Worm (Caenorhabditis elegans) whole organism, L4/young adult: ENCODE data around the gene sod-1.

Source experiments
- dao-5 ChIP-seq: sonication (generic microtip); optimal IDR thresholded peaks from 2 replicates; lab custom pipeline; 2016; ENCODE audit warnings: missing genotype, missing genetic modification characterization, moderate library complexity, missing compliant biosample characterization
- him-1 ChIP-seq: sonication (generic microtip); optimal IDR thresholded peaks from 2 replicates; lab custom pipeline; 2016; ENCODE audit warnings: missing genotype, missing genetic modification reagents, missing genetic modification characterization, missing compliant biosample characterization

- TF ChIP-seq dao-5 (tag; lab: Kevin White, UChicago) (no peak), him-1 (tag; lab: Kevin White, UChicago) (no peak)
These were observed at the start of gene sod-1 for ce11 chrII:6973501-6973900.
